Worm (Caenorhabditis elegans) whole organism, L4 larva: Measurements from ENCODE around the gene nep-26.

Source experiments
- mdl-1 ChIP-seq, 2 experiments: fragments of 150-350 bp in 1 of 2; sonication (generic microtip) in 1 of 2; optimal IDR thresholded peaks; 2 replicates each; lab custom pipeline; 2014 to 2017; ENCODE audit warnings: missing biosample characterization in 2 of 2, missing genetic modification characterization in 2 of 2
- nhr-77 ChIP-seq: fragments of 150-350 bp; optimal IDR thresholded peaks from 2 replicates; lab custom pipeline; 2014; ENCODE audit warnings: missing biosample characterization, missing genetic modification characterization
- unc-62 ChIP-seq, 3 experiments: fragments of 150-350 bp in 1 of 3; sonication (generic microtip); optimal IDR thresholded peaks in 2 of 3; peaks in 1 of 3; 1 replicate in 1 of 3; 2 replicates in 2 of 3; lab custom pipeline; 2014 to 2017; ENCODE audit warnings: missing biosample characterization in 3 of 3, missing genetic modification characterization in 3 of 3, missing genetic modification reagents in 3 of 3, missing genotype in 1 of 3
- zfp-2 ChIP-seq: sonication (generic microtip); optimal IDR thresholded peaks from 2 replicates; lab custom pipeline; 2016; ENCODE audit warnings: mild to moderate bottlenecking, missing genetic modification characterization, missing compliant biosample characterization

ce11 chrII:10316119-10316518, 16.2 kb upstream of the nep-26 start, which contains the start of gene gcy-5:
- no peak for TF ChIP-seq zfp-2
- no peak for TF ChIP-seq mdl-1 (tag; optimal IDR thresholded peaks at IDR 0.05; lab: Kevin White, UChicago)
- TF ChIP-seq nhr-77 (tag; lab: Kevin White, UChicago) = no peak
- TF ChIP-seq unc-62 (GFP tag; optimal IDR thresholded peaks at IDR 0.05 in 1 of 2; lab: Kevin White, UChicago) = no peak
- no peak for TF ChIP-seq unc-62 (tag; optimal IDR thresholded peaks at IDR 0.05; lab: Kevin White, UChicago)
